Fruit fly (Drosophila melanogaster) whole organism, wandering third instar larva: Measurements from ENCODE around the gene CG3808.

ENCODE experiments used
- Abd-B ChIP-seq: fragments of >200 bp; optimal IDR thresholded peaks from 2 replicates; lab custom pipeline; 2017; ENCODE audit warnings: missing biosample characterization, missing genetic modification characterization
- CG32264 ChIP-seq: fragments of 200-800 bp; sonication (Bioruptor generic); optimal IDR thresholded peaks from 2 replicates; lab custom pipeline; 2016; ENCODE audit warnings: missing biosample characterization, missing genetic modification characterization
- CG9705 ChIP-seq: fragments of 200-800 bp; sonication (Bioruptor generic); optimal IDR thresholded peaks from 2 replicates; lab custom pipeline; 2018; ENCODE audit warnings: missing biosample characterization, mild to moderate bottlenecking, missing genetic modification characterization
- CrebA ChIP-seq: fragments of 200-800 bp; sonication (Bioruptor generic); optimal IDR thresholded peaks from 2 replicates; lab custom pipeline; 2016; ENCODE audit warnings: missing biosample characterization, mild to moderate bottlenecking, missing genetic modification characterization, borderline replicate concordance
- Dfd ChIP-seq: fragments of >200 bp; optimal IDR thresholded peaks from 2 replicates; lab custom pipeline; 2017; ENCODE audit warnings: missing biosample characterization, missing genetic modification characterization
- Dif ChIP-seq: fragments of 200-275, 200-300 bp; sonication (Bioruptor generic); optimal IDR thresholded peaks from 2 replicates; lab custom pipeline; 2018; ENCODE audit warnings: missing biosample characterization, missing genetic modification characterization; ENCODE audit not compliant: partially characterized antibody
- HLH106 ChIP-seq: fragments of 200-800 bp; optimal IDR thresholded peaks from 3 replicates; lab custom pipeline; 2019; ENCODE audit warnings: missing biosample characterization, mild to moderate bottlenecking, missing genetic modification characterization, moderate library complexity
- Hnf4 ChIP-seq: fragments of 200-800 bp; sonication (Bioruptor generic); optimal IDR thresholded peaks from 2 replicates; lab custom pipeline; 2016; ENCODE audit warnings: missing biosample characterization, mild to moderate bottlenecking, missing genetic modification characterization
- Hr83 ChIP-seq: fragments of 200-300 bp; sonication (Bioruptor generic); optimal IDR thresholded peaks from 2 replicates; lab custom pipeline; 2016; ENCODE audit warnings: missing biosample characterization, mild to moderate bottlenecking, missing genetic modification characterization, moderate library complexity; ENCODE audit not compliant: poor library complexity, severe bottlenecking
- Jra ChIP-seq: sonication (Bioruptor generic); optimal IDR thresholded peaks from 2 replicates; lab custom pipeline; 2016; ENCODE audit warnings: missing biosample characterization, missing genetic modification characterization
- Mio ChIP-seq: sonication (Bioruptor generic); optimal IDR thresholded peaks from 2 replicates; lab custom pipeline; 2016; ENCODE audit warnings: missing biosample characterization, missing genetic modification characterization
- Myc ChIP-seq: fragments of >200 bp; optimal IDR thresholded peaks from 2 replicates; lab custom pipeline; 2017
- N ChIP-seq: fragments of >200 bp; optimal IDR thresholded peaks from 2 replicates; lab custom pipeline; 2018; ENCODE audit warnings: missing biosample characterization, missing external identifiers, missing genetic modification characterization
- OdsH ChIP-seq: fragments of 200-800 bp; sonication (Bioruptor generic); optimal IDR thresholded peaks from 2 replicates; lab custom pipeline; 2016; ENCODE audit warnings: missing biosample characterization, mild to moderate bottlenecking, missing genetic modification characterization
- Rel ChIP-seq, 2 experiments: fragments of 200-800 bp; sonication (Bioruptor generic) in 1 of 2; optimal IDR thresholded peaks; 2 replicates in 1 of 2; 3 replicates in 1 of 2; lab custom pipeline; 2016 to 2019; ENCODE audit warnings: mild to moderate bottlenecking in 2 of 2, missing biosample characterization in 2 of 2, missing genetic modification characterization in 2 of 2, moderate library complexity in 1 of 2
- Sp1 ChIP-seq: fragments of 200-800 bp; sonication (Bioruptor generic); optimal IDR thresholded peaks from 3 replicates; lab custom pipeline; 2019; ENCODE audit warnings: missing biosample characterization, mild to moderate bottlenecking, missing genetic modification characterization, moderate library complexity
- Vsx2 ChIP-seq: fragments of 200-300, 225-300 bp; sonication (Bioruptor generic); optimal IDR thresholded peaks from 2 replicates; lab custom pipeline; 2018; ENCODE audit warnings: missing biosample characterization, missing genetic modification characterization; ENCODE audit not compliant: partially characterized antibody
- br ChIP-seq: fragments of 200-800 bp; sonication (Bioruptor generic); optimal IDR thresholded peaks from 2 replicates; lab custom pipeline; 2016; ENCODE audit warnings: missing biosample characterization, missing genetic modification characterization
- brk ChIP-seq: fragments of 200-800 bp; sonication (Bioruptor generic); optimal IDR thresholded peaks from 2 replicates; lab custom pipeline; 2016; ENCODE audit warnings: missing biosample characterization, mild to moderate bottlenecking, missing genetic modification characterization
- dmrt93B ChIP-seq: fragments of 200-800 bp; sonication (Bioruptor generic); optimal IDR thresholded peaks from 2 replicates; lab custom pipeline; 2018; ENCODE audit warnings: missing biosample characterization, mild to moderate bottlenecking, missing genetic modification characterization
- dsf ChIP-seq: sonication (Bioruptor generic); optimal IDR thresholded peaks from 2 replicates; lab custom pipeline; 2016; ENCODE audit warnings: missing biosample characterization, missing genetic modification characterization, borderline replicate concordance
- ey ChIP-seq: fragments of 200-800 bp; sonication (Bioruptor generic); optimal IDR thresholded peaks from 2 replicates; lab custom pipeline; 2016; ENCODE audit warnings: missing biosample characterization, missing genetic modification characterization
- foxo ChIP-seq, 2 experiments: fragments of 200-800 bp; sonication (Bioruptor generic); optimal IDR thresholded peaks; 2 replicates in 1 of 2; 3 replicates in 1 of 2; lab custom pipeline; 2016 to 2017; ENCODE audit warnings: missing biosample characterization in 2 of 2, missing genetic modification characterization in 2 of 2
- fru ChIP-seq: fragments of 200-800 bp; sonication (Bioruptor generic); optimal IDR thresholded peaks from 3 replicates; lab custom pipeline; 2016; ENCODE audit warnings: missing biosample characterization, mild to moderate bottlenecking, missing genetic modification characterization
- h ChIP-seq: fragments of 200-800 bp; sonication (Bioruptor generic); optimal IDR thresholded peaks from 3 replicates; lab custom pipeline; 2016; ENCODE audit warnings: missing biosample characterization, mild to moderate bottlenecking, missing genetic modification characterization
- jim ChIP-seq: fragments of 175-275, 200-325 bp; sonication (Bioruptor generic); optimal IDR thresholded peaks from 2 replicates; lab custom pipeline; 2016; ENCODE audit warnings: missing biosample characterization, mild to moderate bottlenecking, missing genetic modification characterization
- lola ChIP-seq: fragments of >200 bp; optimal IDR thresholded peaks from 2 replicates; lab custom pipeline; 2017; ENCODE audit warnings: missing biosample characterization, missing genetic modification characterization
- pan ChIP-seq: fragments of >200 bp; optimal IDR thresholded peaks from 2 replicates; lab custom pipeline; 2017
- psq ChIP-seq: fragments of 200-800 bp; sonication (Bioruptor generic); optimal IDR thresholded peaks from 3 replicates; lab custom pipeline; 2017; ENCODE audit warnings: missing biosample characterization, mild to moderate bottlenecking, missing genetic modification characterization, moderate library complexity
- rgr ChIP-seq: fragments of 200-800 bp; sonication (Bioruptor generic); optimal IDR thresholded peaks from 3 replicates; lab custom pipeline; 2016; ENCODE audit warnings: missing biosample characterization, mild to moderate bottlenecking, missing genetic modification characterization
- sage ChIP-seq: fragments of 200-800 bp; sonication (Bioruptor generic); optimal IDR thresholded peaks from 2 replicates; lab custom pipeline; 2016; ENCODE audit warnings: missing biosample characterization, mild to moderate bottlenecking, missing genetic modification characterization
- sv ChIP-seq: fragments of 200-800 bp; sonication (Bioruptor generic); optimal IDR thresholded peaks from 3 replicates; lab custom pipeline; 2016; ENCODE audit warnings: missing biosample characterization, missing genetic modification characterization
- tai ChIP-seq: sonication (Bioruptor generic); optimal IDR thresholded peaks from 2 replicates; lab custom pipeline; 2016; ENCODE audit warnings: missing biosample characterization, missing genetic modification characterization
- usp ChIP-seq: fragments of >200 bp; optimal IDR thresholded peaks from 2 replicates; lab custom pipeline; 2017; ENCODE audit warnings: missing biosample characterization, missing genetic modification characterization
- woc ChIP-seq: sonication (Bioruptor generic); optimal IDR thresholded peaks from 2 replicates; lab custom pipeline; 2016; ENCODE audit warnings: missing biosample characterization, mild to moderate bottlenecking, missing genetic modification characterization

The CG3808 gene

dm6 chr3L:19033154-19033811 is 32.9 kb upstream of the CG3808 start:
- TF ChIP-seq CG9705 (GFP tag; lab: Kevin White, UChicago) (no peak), woc (GFP tag; lab: Kevin White, UChicago) (peak; percentile 4), HLH106 (tag; lab: Kevin White, UChicago) (peak; percentile 80), dmrt93B (peak; percentile 28), Dif (GFP tag; lab: Kevin White, UChicago) (no peak), OdsH (GFP tag; lab: Kevin White, UChicago) (peak; percentile 59), foxo (GFP tag; optimal IDR thresholded peaks at IDR 0.05; lab: Kevin White, UChicago) (peak in 1 of 2 experiments; percentile 74), sage (GFP tag; lab: Kevin White, UChicago) (peak; percentile 58), Rel (GFP tag; optimal IDR thresholded peaks at IDR 0.05; lab: Kevin White, UChicago) (peak; percentile 42), Rel (tag; optimal IDR thresholded peaks at IDR 0.05; lab: Kevin White, UChicago) (peak; percentile 44), Jra (GFP tag; lab: Kevin White, UChicago) (no peak), brk (GFP tag; lab: Kevin White, UChicago) (peak; percentile 33), Vsx2 (no peak), br (GFP tag; lab: Kevin White, UChicago) (peak; percentile 30), h (GFP tag; lab: Kevin White, UChicago) (peak; percentile 64), CG32264 (no peak), Hnf4 (GFP tag; lab: Kevin White, UChicago) (peak; percentile 34), dsf (GFP tag; lab: Kevin White, UChicago) (no peak), tai (GFP tag; lab: Kevin White, UChicago) (no peak), Hr83 (GFP tag; lab: Kevin White, UChicago) (no peak), Sp1 (GFP tag; lab: Kevin White, UChicago) (peak; percentile 78), psq (GFP tag; lab: Kevin White, UChicago) (peak; percentile 76), usp (GFP tag; lab: Kevin White, UChicago) (no peak), fru (GFP tag; lab: Kevin White, UChicago) (peak; percentile 46), rgr (GFP tag; lab: Kevin White, UChicago) (peak; percentile 75), jim (no peak)

dm6 chr3L:19032676-19033075 is 32.3 kb upstream of the CG3808 start:
- TF ChIP-seq sage (GFP tag; lab: Kevin White, UChicago) (no peak), Dfd (GFP tag; lab: Kevin White, UChicago) (peak; percentile 73)

dm6 chr3L:19031858-19032257 is 31.4 kb upstream of the CG3808 start:
- no peak for TF ChIP-seq psq (GFP tag; lab: Kevin White, UChicago)
- TF ChIP-seq Abd-B (GFP tag; lab: Kevin White, UChicago), result no peak
- no peak for TF ChIP-seq Hnf4 (GFP tag; lab: Kevin White, UChicago)
- TF ChIP-seq, all 38 proteins: peak for 0

dm6 chr3L:19027172-19027571 is 26.8 kb upstream of the CG3808 start:
- TF ChIP-seq N (GFP tag; lab: Kevin White, UChicago) (no peak), Hnf4 (GFP tag; lab: Kevin White, UChicago) (no peak), jim (no peak), Dfd (GFP tag; lab: Kevin White, UChicago) (no peak), Jra (GFP tag; lab: Kevin White, UChicago) (no peak), Sp1 (GFP tag; lab: Kevin White, UChicago) (no peak), fru (GFP tag; lab: Kevin White, UChicago) (no peak), Vsx2 (no peak), tai (GFP tag; lab: Kevin White, UChicago) (no peak), sv (GFP tag; lab: Kevin White, UChicago) (no peak), CrebA (no peak), br (GFP tag; lab: Kevin White, UChicago) (no peak)
- TF ChIP-seq, all 38 proteins: peak for 0

- peak; percentile 77 for TF ChIP-seq Sp1 (GFP tag; lab: Kevin White, UChicago)
- peak; percentile 54 for TF ChIP-seq sv (GFP tag; lab: Kevin White, UChicago)
- TF ChIP-seq CrebA, result no peak
- TF ChIP-seq Myc (lab: Kevin White, UChicago), result no peak
- TF ChIP-seq lola (GFP tag; lab: Kevin White, UChicago), result no peak
- peak; percentile 60 for TF ChIP-seq br (GFP tag; lab: Kevin White, UChicago)
- TF ChIP-seq dmrt93B, result no peak
- peak; percentile 69 for TF ChIP-seq rgr (GFP tag; lab: Kevin White, UChicago)
- no peak for TF ChIP-seq Hr83 (GFP tag; lab: Kevin White, UChicago)
- peak; percentile 73 for TF ChIP-seq HLH106 (tag; lab: Kevin White, UChicago)
- TF ChIP-seq woc (GFP tag; lab: Kevin White, UChicago), result peak; percentile 44
- peak; percentile 82 for TF ChIP-seq h (GFP tag; lab: Kevin White, UChicago)
- TF ChIP-seq sage (GFP tag; lab: Kevin White, UChicago), result peak; percentile 44
- peak; percentile 70 for TF ChIP-seq ey (GFP tag; lab: Kevin White, UChicago)
- peak; percentile 53 for TF ChIP-seq fru (GFP tag; lab: Kevin White, UChicago)
- no peak for TF ChIP-seq usp (GFP tag; lab: Kevin White, UChicago)
- peak; percentile 24 for TF ChIP-seq CG32264
- no peak for TF ChIP-seq pan (lab: Kevin White, UChicago)
- TF ChIP-seq brk (GFP tag; lab: Kevin White, UChicago), result peak; percentile 2
- no peak for TF ChIP-seq jim
- TF ChIP-seq Mio, result no peak
- TF ChIP-seq foxo (GFP tag; optimal IDR thresholded peaks at IDR 0.05; lab: Kevin White, UChicago), result peak in 1 of 2 experiments; percentile 60
- TF ChIP-seq OdsH (GFP tag; lab: Kevin White, UChicago), result peak; percentile 69
- TF ChIP-seq Rel (GFP tag; optimal IDR thresholded peaks at IDR 0.05; lab: Kevin White, UChicago), result no peak
- peak; percentile 31 for TF ChIP-seq Rel (tag; optimal IDR thresholded peaks at IDR 0.05; lab: Kevin White, UChicago)
- TF ChIP-seq psq (GFP tag; lab: Kevin White, UChicago), result peak; percentile 54
- no peak for TF ChIP-seq tai (GFP tag; lab: Kevin White, UChicago)
Observed at dm6 chr3L:19024800-19025199, 24.4 kb upstream of the CG3808 start.
